Worm (Caenorhabditis elegans): ENCODE results near the gene ubc-15.

DNA sequence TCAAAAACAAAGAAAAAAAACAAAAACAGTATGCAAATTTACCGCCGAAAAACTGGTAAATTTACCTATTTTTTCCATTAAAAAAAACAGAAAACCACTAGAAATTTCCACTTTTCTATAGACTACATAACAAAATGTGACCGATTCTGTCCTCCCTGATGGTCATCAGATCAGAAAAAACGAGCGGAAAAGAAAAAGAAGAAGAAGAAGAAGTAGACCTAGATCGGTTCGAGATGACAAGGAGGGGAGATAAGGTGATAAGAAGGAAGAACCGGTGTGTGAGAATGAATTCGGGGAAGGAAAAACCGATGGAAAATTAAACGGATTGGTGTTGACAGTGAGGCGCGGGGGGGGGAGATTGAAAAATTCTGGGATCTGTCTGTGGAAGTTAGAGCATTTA is 57.3 kb downstream of the ubc-15 start:
- TF ChIP-seq fos-1 (tag; optimal IDR thresholded peaks at IDR 0.05) = no peak
- TF ChIP-seq lin-13 (GFP tag; optimal IDR thresholded peaks at IDR 0.05) = no peak
- peak; percentile 68 for TF ChIP-seq blmp-1 (tag; optimal IDR thresholded peaks at IDR 0.05)
- TF ChIP-seq mep-1 (tag; optimal IDR thresholded peaks at IDR 0.05) = no peak
- no peak for TF ChIP-seq pqm-1 (tag; optimal IDR thresholded peaks at IDR 0.05)
- no peak for TF ChIP-seq unc-62 (GFP tag; optimal IDR thresholded peaks at IDR 0.05)
- TF ChIP-seq nhr-85 (tag) = peak; percentile 55
- TF ChIP-seq sox-4 (tag; optimal IDR thresholded peaks at IDR 0.05) = no peak
- TF ChIP-seq nhr-237 (tag; optimal IDR thresholded peaks at IDR 0.05) = no peak
- TF ChIP-seq egl-27 (tag; optimal IDR thresholded peaks at IDR 0.05) = no peak
- no peak for TF ChIP-seq egl-13 (tag; optimal IDR thresholded peaks at IDR 0.05)

All from whole organism, L1 larva.